Fruit fly (Drosophila melanogaster): ENCODE results near the gene CG13606.

CG13606 gene

dm6 chr3R:24203426-24203825 is 31.0 kb downstream of the CG13606 start (continued):
- TF ChIP-seq pdm3 (GFP tag; optimal IDR thresholded peaks at IDR 0.05) (peak; percentile 89), Ets21C (GFP tag; optimal IDR thresholded peaks at IDR 0.05) (peak; percentile 73), Smox (GFP tag; optimal IDR thresholded peaks at IDR 0.05) (peak; percentile 81), Hr38 (GFP tag; optimal IDR thresholded peaks at IDR 0.05) (no peak), fd85E (GFP tag; optimal IDR thresholded peaks at IDR 0.05) (peak; percentile 52), Sox15 (GFP tag; optimal IDR thresholded peaks at IDR 0.05) (peak; percentile 79), ss (GFP tag; optimal IDR thresholded peaks at IDR 0.05) (peak; percentile 82 to 86), CG11294 (GFP tag; IDR thresholded peaks at IDR 0.05) (peak; percentile 63; the same call in 1 of the 2 replicates), CG8319 (GFP tag; optimal IDR thresholded peaks at IDR 0.05) (peak; percentile 72), CG1621 (tag; optimal IDR thresholded peaks at IDR 0.05) (peak; percentile 53), CG4318 (GFP tag; optimal IDR thresholded peaks at IDR 0.05) (peak; percentile 76), Gug (GFP tag; IDR thresholded peaks at IDR 0.05) (peak; percentile 80), CG10631 (GFP tag; optimal IDR thresholded peaks at IDR 0.05) (peak; percentile 79), Sox102F (GFP tag; optimal IDR thresholded peaks at IDR 0.05) (peak; percentile 92), CG6808 (GFP tag; optimal IDR thresholded peaks at IDR 0.05) (peak; percentile 80), Blimp-1 (GFP tag; optimal IDR thresholded peaks at IDR 0.05) (peak; percentile 31)

dm6 chr3R:24204022-24204421 is 31.6 kb downstream of the CG13606 start:
- TF ChIP-seq Hr39 (GFP tag; optimal IDR thresholded peaks at IDR 0.05), result peak; percentile 19
- peak; percentile 22 for TF ChIP-seq CG31627 (GFP tag; optimal IDR thresholded peaks at IDR 0.05)
- peak; percentile 16 for TF ChIP-seq cyc (GFP tag; optimal IDR thresholded peaks at IDR 0.05)
- TF ChIP-seq vri (GFP tag; optimal IDR thresholded peaks at IDR 0.05), result no peak
- peak; percentile 8 for TF ChIP-seq CG3032 (tag; optimal IDR thresholded peaks at IDR 0.05)
- peak; percentile 68 for TF ChIP-seq CG15336 (GFP tag; IDR thresholded peaks at IDR 0.05)
- TF ChIP-seq Ets21C (GFP tag; optimal IDR thresholded peaks at IDR 0.05), result no peak
- no peak for TF ChIP-seq CG6854 (GFP tag; optimal IDR thresholded peaks at IDR 0.05)
- TF ChIP-seq net (GFP tag; optimal IDR thresholded peaks at IDR 0.05), result peak; percentile 10
- no peak for TF ChIP-seq fd85E (GFP tag; optimal IDR thresholded peaks at IDR 0.05)
- TF ChIP-seq CG6792 (GFP tag; optimal IDR thresholded peaks at IDR 0.05), result no peak
- no peak for TF ChIP-seq salr (GFP tag; optimal IDR thresholded peaks at IDR 0.05)
- no peak for TF ChIP-seq CG8632 (GFP tag; optimal IDR thresholded peaks at IDR 0.05)
- peak; percentile 11 for TF ChIP-seq acj6 (GFP tag; optimal IDR thresholded peaks at IDR 0.05)
- TF ChIP-seq Eip93F (GFP tag; optimal IDR thresholded peaks at IDR 0.05), result no peak
- TF ChIP-seq CG8119 (GFP tag; IDR thresholded peaks at IDR 0.05), result peak; percentile 56
- no peak for TF ChIP-seq Met (GFP tag; optimal IDR thresholded peaks at IDR 0.05)
- peak; percentile 28 for TF ChIP-seq Lpt (GFP tag; optimal IDR thresholded peaks at IDR 0.05)
- no peak for TF ChIP-seq CG6808 (GFP tag; optimal IDR thresholded peaks at IDR 0.05)
- TF ChIP-seq CG7368 (GFP tag; optimal IDR thresholded peaks at IDR 0.05), result no peak
- TF ChIP-seq fd59A (GFP tag; optimal IDR thresholded peaks at IDR 0.05), result no peak
- no peak for TF ChIP-seq dsx (GFP tag; optimal IDR thresholded peaks at IDR 0.05; ENCODE audit: poor library complexity, severe bottlenecking)
- TF ChIP-seq Gug (GFP tag; IDR thresholded peaks at IDR 0.05), result no peak
- TF ChIP-seq CG3919 (GFP tag; optimal IDR thresholded peaks at IDR 0.05), result peak; percentile 41
- peak; percentile 26 for TF ChIP-seq CG10631 (GFP tag; optimal IDR thresholded peaks at IDR 0.05)
- peak; percentile 66 for TF ChIP-seq dac (GFP tag; optimal IDR thresholded peaks at IDR 0.05)
- TF ChIP-seq CG8319 (GFP tag; optimal IDR thresholded peaks at IDR 0.05), result no peak
- TF ChIP-seq Hr4 (GFP tag; optimal IDR thresholded peaks at IDR 0.05), result peak; percentile 82
- TF ChIP-seq CG11762 (GFP tag; optimal IDR thresholded peaks at IDR 0.05; ENCODE audit: insufficient read depth), result no peak
- TF ChIP-seq CG9139 (GFP tag; optimal IDR thresholded peaks at IDR 0.05), result no peak
- TF ChIP-seq Ets96B (tag; optimal IDR thresholded peaks at IDR 0.05), result no peak
- TF ChIP-seq CG16779 (tag; optimal IDR thresholded peaks at IDR 0.05), result no peak
- TF ChIP-seq CG11902 (GFP tag; optimal IDR thresholded peaks at IDR 0.05), result no peak
- TF ChIP-seq OdsH (GFP tag; optimal IDR thresholded peaks at IDR 0.05), result peak; percentile 45
- no peak for TF ChIP-seq svp (GFP tag)
- TF ChIP-seq Eip75B (GFP tag; optimal IDR thresholded peaks at IDR 0.05), result peak; percentile 16
- 0 out of 2 replicates have a peak, but pooled peaks have one; percentile 30 for TF ChIP-seq CG11294 (GFP tag; IDR thresholded peaks at IDR 0.05)
- no peak for TF ChIP-seq Smox (GFP tag; optimal IDR thresholded peaks at IDR 0.05)
- no peak for TF ChIP-seq CG10669 (GFP tag; optimal IDR thresholded peaks at IDR 0.05)
- TF ChIP-seq eg (GFP tag; IDR thresholded peaks at IDR 0.05), result peak; percentile 22; the same call in 1 of the 3 replicates
- TF ChIP-seq CG6163 (GFP tag; IDR thresholded peaks at IDR 0.05), result no peak
- TF ChIP-seq lz (GFP tag; optimal IDR thresholded peaks at IDR 0.05), result peak; percentile 5
